Fruit fly (Drosophila melanogaster): Measurements from ENCODE around the gene CG14607.
A peak's percentile ranks its signal among the peaks of the same experiment; 100 is the strongest.

CG14607 gene

dm6 chr3R:7249460-7249859 lies 7.9 kb downstream of the CG14607 start, which contains the start of the genes CG1227 and Dtwd2 (continued):
- TF ChIP-seq ssp (GFP tag; IDR thresholded peaks at IDR 0.05) (peak; percentile 57), CG2712 (tag; optimal IDR thresholded peaks at IDR 0.05) (peak; percentile 95), CG12744 (GFP tag; optimal IDR thresholded peaks at IDR 0.05) (peak; percentile 57), esg (GFP tag; conservative IDR thresholded peaks at IDR 0.05) (peak; percentile 85), peb (GFP tag; IDR thresholded peaks at IDR 0.05) (peak; percentile 62; the same call in 1 of the 2 replicates), gsb-n (tag; optimal IDR thresholded peaks at IDR 0.05) (no peak), amos (GFP tag; IDR thresholded peaks at IDR 0.05; ENCODE audit: partially characterized antibody) (no peak), CG3995 (GFP tag; optimal IDR thresholded peaks at IDR 0.05) (peak; percentile 57), CG6175 (GFP tag; IDR thresholded peaks at IDR 0.05) (no peak; the same call in 2 of the 3 replicates), Fer2 (tag; optimal IDR thresholded peaks at IDR 0.05) (peak; percentile 91), CG17385 (GFP tag; optimal IDR thresholded peaks at IDR 0.05) (peak; percentile 88), fu2 (GFP tag; optimal IDR thresholded peaks at IDR 0.05) (peak; percentile 6), oc (tag; optimal IDR thresholded peaks at IDR 0.05) (peak; percentile 93), shn (GFP tag; optimal IDR thresholded peaks at IDR 0.05) (no peak), YL-1 (GFP tag; optimal IDR thresholded peaks at IDR 0.05) (peak; percentile 86), HHEX (GFP tag; optimal IDR thresholded peaks at IDR 0.05) (peak; percentile 79), CG14667 (GFP tag; IDR thresholded peaks at IDR 0.05) (peak; percentile 79), CG11560 (tag; IDR thresholded peaks at IDR 0.05) (peak; percentile 70; the same call in 2 of the 3 replicates), CG13296 (GFP tag; optimal IDR thresholded peaks at IDR 0.05) (peak; percentile 94), CG11456 (GFP tag; IDR thresholded peaks at IDR 0.05) (peak; percentile 83), CG13775 (GFP tag; optimal IDR thresholded peaks at IDR 0.05) (peak; percentile 87), ap (GFP tag; IDR thresholded peaks at IDR 0.05) (peak; percentile 88), CG12299 (tag; optimal IDR thresholded peaks at IDR 0.05) (peak; percentile 97), Xrp1 (GFP tag; IDR thresholded peaks at IDR 0.05) (peak; percentile 96), gcm2 (GFP tag; optimal IDR thresholded peaks at IDR 0.05) (peak; percentile 43), CG10209 (GFP tag; optimal IDR thresholded peaks at IDR 0.05) (peak; percentile 87), CG15073 (GFP tag; optimal IDR thresholded peaks at IDR 0.05) (no peak), pum (GFP tag; optimal IDR thresholded peaks at IDR 0.05) (peak; percentile 21), ATbp (GFP tag; optimal IDR thresholded peaks at IDR 0.05) (peak; percentile 83), MESR4 (GFP tag; optimal IDR thresholded peaks at IDR 0.05) (peak; percentile 50), CG3838 (GFP tag; optimal IDR thresholded peaks at IDR 0.05) (peak; percentile 62), btn (GFP tag; optimal IDR thresholded peaks at IDR 0.05) (no peak), row (GFP tag; IDR thresholded peaks at IDR 0.05) (peak; percentile 96), D (optimal IDR thresholded peaks at IDR 0.05) (no peak), D (GFP tag; optimal IDR thresholded peaks at IDR 0.05) (no peak), Optix (GFP tag; IDR thresholded peaks at IDR 0.05) (no peak), CG17186 (GFP tag; optimal IDR thresholded peaks at IDR 0.05) (peak; percentile 16), CG8290 (GFP tag; optimal IDR thresholded peaks at IDR 0.05) (no peak), CG8290 (tag; optimal IDR thresholded peaks at IDR 0.05) (no peak), NFAT (GFP tag; IDR thresholded peaks at IDR 0.05) (peak; percentile 83), lab (GFP tag; optimal IDR thresholded peaks at IDR 0.05) (peak; percentile 94), CG11093 (GFP tag; IDR thresholded peaks at IDR 0.05) (no peak), Bteb2 (GFP tag; optimal IDR thresholded peaks at IDR 0.05) (peak; percentile 86), chif (GFP tag; optimal IDR thresholded peaks at IDR 0.05) (peak; percentile 35 to 50), CG3065 (GFP tag; optimal IDR thresholded peaks at IDR 0.05) (peak; percentile 11), CG9215 (GFP tag; IDR thresholded peaks at IDR 0.05) (peak; percentile 65), grau (tag; optimal IDR thresholded peaks at IDR 0.05) (peak; percentile 95), CG7745 (tag; optimal IDR thresholded peaks at IDR 0.05) (no peak), Lhr (GFP tag; optimal IDR thresholded peaks at IDR 0.05) (peak; percentile 61), CG10543 (GFP tag; optimal IDR thresholded peaks at IDR 0.05) (no peak), CG31365 (tag; optimal IDR thresholded peaks at IDR 0.05) (peak; percentile 31), ara (GFP tag; IDR thresholded peaks at IDR 0.05) (peak; percentile 89)
